Worm (Caenorhabditis elegans) whole organism, L4/young adult: ENCODE data around the gene kgb-1.
A peak's percentile ranks its signal among the peaks of the same experiment; 100 is the strongest.

Experiments used
- W03F9.2 ChIP-seq: fragments of 150-350 bp; optimal IDR thresholded peaks from 2 replicates; lab custom pipeline; 2014; ENCODE audit warnings: missing biosample characterization, missing genetic modification characterization
- dao-5 ChIP-seq: sonication (generic microtip); optimal IDR thresholded peaks from 2 replicates; lab custom pipeline; 2016; ENCODE audit warnings: missing genotype, missing genetic modification characterization, moderate library complexity, missing compliant biosample characterization
- him-1 ChIP-seq: sonication (generic microtip); optimal IDR thresholded peaks from 2 replicates; lab custom pipeline; 2016; ENCODE audit warnings: missing genotype, missing genetic modification reagents, missing genetic modification characterization, missing compliant biosample characterization

kgb-1 gene

ce11 chrIV:409935-410334, at the start of gene kgb-1:
TSS of gene kgb-1 (minus strand) at chrIV:410035.
- TF ChIP-seq him-1: no peak
- TF ChIP-seq W03F9.2 (tag; lab: Kevin White, UChicago): no peak
- no peak for TF ChIP-seq dao-5 (tag; lab: Kevin White, UChicago)

- TF ChIP-seq dao-5 (tag; lab: Kevin White, UChicago): no peak
These were observed 45.6 kb upstream of the kgb-1 start, which contains the start of gene M04G7.1 for ce11 chrIV:455484-455883. TSS of gene M04G7.1 (plus strand) at chrIV:455784.

- TF ChIP-seq W03F9.2 (tag; lab: Kevin White, UChicago) (no peak), dao-5 (tag; lab: Kevin White, UChicago) (no peak), him-1 (no peak)
These were observed 45.0 kb upstream of the kgb-1 start, which contains the start of the genes Y66H1A.8 and M04G7.5 for ce11 chrIV:454816-455215. TSS of gene Y66H1A.8 (minus strand) at chrIV:454916. TSS of gene M04G7.5 (plus strand) at chrIV:455073.

ce11 chrIV:445377-445776, 35.5 kb upstream of the kgb-1 start, which contains the start of gene dpm-1:
TSS of gene dpm-1 (plus strand) at chrIV:445677.
- no peak for TF ChIP-seq W03F9.2 (tag; lab: Kevin White, UChicago)
- TF ChIP-seq dao-5 (tag; lab: Kevin White, UChicago): no peak
- TF ChIP-seq him-1: no peak

- TF ChIP-seq W03F9.2 (tag; lab: Kevin White, UChicago): peak; percentile 89
- TF ChIP-seq dao-5 (tag; lab: Kevin White, UChicago): no peak
- peak; percentile 39 for TF ChIP-seq him-1
These were observed 33.8 kb upstream of the kgb-1 start, which contains the start of gene mrpl-55 for ce11 chrIV:443622-444021. TSS of gene mrpl-55 (plus strand) at chrIV:443985.

ce11 chrIV:440509-440908, 30.7 kb upstream of the kgb-1 start, which contains the start of gene hum-8:
TSS of gene hum-8 (minus strand) at chrIV:440554.
- TF ChIP-seq dao-5 (tag; lab: Kevin White, UChicago) (no peak), W03F9.2 (tag; lab: Kevin White, UChicago) (no peak)

ce11 chrIV:438384-438783, 28.5 kb upstream of the kgb-1 start:
- TF ChIP-seq W03F9.2 (tag; lab: Kevin White, UChicago): no peak
- TF ChIP-seq dao-5 (tag; lab: Kevin White, UChicago): no peak
- no peak for TF ChIP-seq him-1

ce11 chrIV:428869-429268, 19.0 kb upstream of the kgb-1 start, which contains the start of gene Y66H1A.5:
TSS of gene Y66H1A.5 (minus strand) at chrIV:429133.
- no peak for TF ChIP-seq him-1
- no peak for TF ChIP-seq dao-5 (tag; lab: Kevin White, UChicago)
- no peak for TF ChIP-seq W03F9.2 (tag; lab: Kevin White, UChicago)

ce11 chrIV:427100-427908, 17.5 kb upstream of the kgb-1 start:
- TF ChIP-seq him-1: no peak
- TF ChIP-seq dao-5 (tag; lab: Kevin White, UChicago): no peak
- no peak for TF ChIP-seq W03F9.2 (tag; lab: Kevin White, UChicago)

- TF ChIP-seq him-1: no peak
- TF ChIP-seq dao-5 (tag; lab: Kevin White, UChicago): no peak
- no peak for TF ChIP-seq W03F9.2 (tag; lab: Kevin White, UChicago)
These were observed 16.8 kb upstream of the kgb-1 start for ce11 chrIV:426597-426996.

- TF ChIP-seq dao-5 (tag; lab: Kevin White, UChicago) (no peak), W03F9.2 (tag; lab: Kevin White, UChicago) (no peak)
These were observed 16.2 kb upstream of the kgb-1 start, which contains the start of gene garr-1 for ce11 chrIV:425995-426394. TSS of gene garr-1 (plus strand) at chrIV:426168.

- TF ChIP-seq W03F9.2 (tag; lab: Kevin White, UChicago): peak; percentile 67
- TF ChIP-seq dao-5 (tag; lab: Kevin White, UChicago): no peak
These were observed 15.7 kb upstream of the kgb-1 start for ce11 chrIV:425546-425945.

- no peak for TF ChIP-seq dao-5 (tag; lab: Kevin White, UChicago)
- TF ChIP-seq W03F9.2 (tag; lab: Kevin White, UChicago): no peak
- TF ChIP-seq him-1: no peak
These were observed 15.2 kb upstream of the kgb-1 start, which contains the start of gene daf-18 for ce11 chrIV:425052-425451. TSS of gene daf-18 (minus strand) at chrIV:425177.

- no peak for TF ChIP-seq W03F9.2 (tag; lab: Kevin White, UChicago)
- TF ChIP-seq dao-5 (tag; lab: Kevin White, UChicago): no peak
- TF ChIP-seq him-1: no peak
These were observed 12.3 kb upstream of the kgb-1 start for ce11 chrIV:422112-422511.
